Worm (Caenorhabditis elegans) whole organism, midembryonic: ENCODE results near the gene nlp-7.

ENCODE experiments used
- T22C8.4 ChIP-seq: fragments of 200-800 bp; sonication (Bioruptor generic); IDR thresholded peaks from 2 replicates; pipeline ENCODE4 v1.3.6; 2022; ENCODE audit warnings: missing genetic modification characterization, missing compliant biosample characterization
- cog-1 ChIP-seq: sonication (generic microtip); optimal IDR thresholded peaks from 2 replicates; lab custom pipeline; 2016; ENCODE audit warnings: missing genetic modification characterization, missing compliant biosample characterization
- flt-1 ChIP-seq: fragments of 200-800 bp; sonication (Bioruptor generic); IDR thresholded peaks from 2 replicates; pipeline ENCODE4 v1.3.6; 2022; ENCODE audit warnings: missing genetic modification characterization, missing compliant biosample characterization
- klf-2 ChIP-seq: fragments of 200-800 bp; sonication (Bioruptor generic); conservative IDR thresholded peaks from 2 replicates; pipeline ENCODE4 v1.3.6; 2022; ENCODE audit warnings: missing genetic modification reagents, missing genetic modification characterization, missing compliant biosample characterization
- med-1 ChIP-seq: sonication (generic microtip); optimal IDR thresholded peaks from 2 replicates; lab custom pipeline; 2017; ENCODE audit warnings: missing genetic modification characterization, mild to moderate bottlenecking, missing compliant biosample characterization, antibody characterized with exemption, missing genetic modification reagents; ENCODE audit not compliant: insufficient read depth
- ref-1 ChIP-seq: fragments of 200-800 bp; sonication (Bioruptor generic); conservative IDR thresholded peaks from 2 replicates; pipeline ENCODE4 v1.3.6; 2022; ENCODE audit warnings: missing genetic modification reagents, missing genetic modification characterization, missing compliant biosample characterization
- ztf-23 ChIP-seq: fragments of 200-800 bp; sonication (Bioruptor generic); IDR thresholded peaks from 2 replicates; pipeline ENCODE4 v1.3.6; 2022; ENCODE audit warnings: missing genetic modification reagents, missing genetic modification characterization, missing compliant biosample characterization
- ztf-29 ChIP-seq: fragments of 200-800 bp; sonication (Bioruptor generic); IDR thresholded peaks from 2 replicates; pipeline ENCODE4 v1.3.6; 2022; ENCODE audit warnings: missing genetic modification reagents, missing genetic modification characterization, missing compliant biosample characterization

DNA sequence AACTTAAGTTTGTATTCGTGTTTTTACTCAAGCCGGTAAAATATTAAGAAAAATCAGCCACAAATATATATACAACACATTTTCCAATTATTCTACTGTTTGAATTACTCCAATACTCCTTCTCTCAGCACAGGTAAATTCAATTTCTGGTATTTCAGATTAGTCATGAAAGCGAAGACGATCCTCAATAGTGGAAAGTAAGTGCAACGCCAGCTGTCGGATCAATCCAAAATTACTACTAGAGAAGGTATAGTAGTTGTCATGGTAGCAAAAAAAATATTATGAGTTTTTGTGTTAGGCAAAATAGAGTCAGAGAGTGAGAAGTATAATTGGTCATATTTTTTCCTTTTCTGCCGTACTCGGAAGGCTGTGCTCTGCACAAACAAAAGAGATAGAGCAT lies 20.1 kb downstream of the nlp-7 start, which contains the start of gene K01A12.2:
- TF ChIP-seq ztf-29 (GFP tag; lab: Robert Waterston, UW) (no peak), klf-2 (GFP tag; lab: Robert Waterston, UW) (no peak), flt-1 (no peak), T22C8.4 (GFP tag; lab: Robert Waterston, UW) (no peak), cog-1 (tag; lab: Kevin White, UChicago) (no peak), ztf-23 (GFP tag; lab: Robert Waterston, UW) (no peak), ref-1 (GFP tag; lab: Robert Waterston, UW) (no peak), med-1 (GFP tag; lab: Kevin White, UChicago) (no peak)
